Worm (Caenorhabditis elegans): ENCODE measurements around the gene C08F11.1.
"Not testable (repeated sequence)": the region's sequence is repeated elsewhere in the genome, so short reads cannot be mapped to it uniquely, and the experiment has no call there.

C08F11.1 gene

ce11 chrIV:13659449-13659848, 35.8 kb downstream of the C08F11.1 start, which contains the start of gene Y45F10C.1:
Gene Y45F10C.1, minus strand, starts transcription at chrIV:13659549.
- TF ChIP-seq C16A3.4 (tag; optimal IDR thresholded peaks at IDR 0.05); ceh-90 (tag; optimal IDR thresholded peaks at IDR 0.05); efl-3 (GFP tag; optimal IDR thresholded peaks at IDR 0.05): not testable (repeated sequence)

- TF ChIP-seq jun-1, dsc-1, irx-1 (tag; optimal IDR thresholded peaks at IDR 0.05): not testable (repeated sequence)
Measured at ce11 chrIV:13662570-13662969, 38.9 kb downstream of the C08F11.1 start, which contains the start of gene Y45F10C.2. Gene Y45F10C.2, minus strand, starts transcription at chrIV:13662670.

ce11 chrIV:13664090-13664489, 40.5 kb downstream of the C08F11.1 start, which contains the start of gene Y45F10C.4:
Gene Y45F10C.4, minus strand, starts transcription at chrIV:13664190.
- TF ChIP-seq ces-1 (GFP tag; optimal IDR thresholded peaks at IDR 0.05) (no peak), nhr-237 (tag; optimal IDR thresholded peaks at IDR 0.05) (no peak), swsn-7 (tag; optimal IDR thresholded peaks at IDR 0.05) (no peak), isw-1 (GFP tag; IDR thresholded peaks at IDR 0.05) (no peak), rnt-1 (tag; optimal IDR thresholded peaks at IDR 0.05) (no peak), tlp-1 (tag; optimal IDR thresholded peaks at IDR 0.05) (no peak), mab-9 (GFP tag; IDR thresholded peaks at IDR 0.05) (no peak), nhr-76 (tag; optimal IDR thresholded peaks at IDR 0.05) (no peak), mef-2 (tag; optimal IDR thresholded peaks at IDR 0.05) (no peak), elt-2 (tag; optimal IDR thresholded peaks at IDR 0.05) (no peak), fkh-4 (tag; optimal IDR thresholded peaks at IDR 0.05; ENCODE audit: borderline replicate concordance) (no peak)

- TF ChIP-seq jun-1 (tag; optimal IDR thresholded peaks at IDR 0.05) (no peak), hlh-4 (tag; optimal IDR thresholded peaks at IDR 0.05) (no peak), vab-15 (tag; optimal IDR thresholded peaks at IDR 0.05) (no peak), snu-23 (GFP tag; optimal IDR thresholded peaks at IDR 0.05) (no peak), egl-27 (tag; optimal IDR thresholded peaks at IDR 0.05) (no peak), nhr-237 (tag; optimal IDR thresholded peaks at IDR 0.05) (no peak), nhr-20 (tag; optimal IDR thresholded peaks at IDR 0.05) (no peak), lsy-2 (tag; optimal IDR thresholded peaks at IDR 0.05) (no peak), fkh-4 (tag; optimal IDR thresholded peaks at IDR 0.05; ENCODE audit: borderline replicate concordance) (no peak), nhr-76 (tag; optimal IDR thresholded peaks at IDR 0.05) (no peak), pax-3 (tag; optimal IDR thresholded peaks at IDR 0.05) (no peak), efl-3 (GFP tag; optimal IDR thresholded peaks at IDR 0.05) (no peak)
Measured at ce11 chrIV:13665073-13665472, 41.4 kb downstream of the C08F11.1 start.

- TF ChIP-seq tlp-1 (tag; optimal IDR thresholded peaks at IDR 0.05) (no peak), skn-1 (tag; optimal IDR thresholded peaks at IDR 0.05) (no peak), pax-3 (tag; optimal IDR thresholded peaks at IDR 0.05) (no peak), ceh-88 (GFP tag; IDR thresholded peaks at IDR 0.05) (no peak), ets-5 (GFP tag; IDR thresholded peaks at IDR 0.05) (no peak), mab-9 (GFP tag; IDR thresholded peaks at IDR 0.05) (no peak), tbx-2 (tag; optimal IDR thresholded peaks at IDR 0.05) (no peak)
Measured at ce11 chrIV:13666849-13667430, 43.3 kb downstream of the C08F11.1 start, which contains the start of gene fbxa-215. Gene fbxa-215, minus strand, starts transcription at chrIV:13666909.

- TF ChIP-seq mep-1 (tag; optimal IDR thresholded peaks at IDR 0.05) (no peak), ceh-63 (GFP tag; optimal IDR thresholded peaks at IDR 0.05) (no peak), irx-1 (tag; optimal IDR thresholded peaks at IDR 0.05) (no peak), sup-37 (GFP tag; optimal IDR thresholded peaks at IDR 0.05) (no peak), nhr-11 (tag; optimal IDR thresholded peaks at IDR 0.05) (no peak)
Measured at ce11 chrIV:13673504-13673903, 49.9 kb downstream of the C08F11.1 start, which contains the start of gene oac-48. Gene oac-48, plus strand, starts transcription at chrIV:13673804.
